In the genomic region with DNA sequence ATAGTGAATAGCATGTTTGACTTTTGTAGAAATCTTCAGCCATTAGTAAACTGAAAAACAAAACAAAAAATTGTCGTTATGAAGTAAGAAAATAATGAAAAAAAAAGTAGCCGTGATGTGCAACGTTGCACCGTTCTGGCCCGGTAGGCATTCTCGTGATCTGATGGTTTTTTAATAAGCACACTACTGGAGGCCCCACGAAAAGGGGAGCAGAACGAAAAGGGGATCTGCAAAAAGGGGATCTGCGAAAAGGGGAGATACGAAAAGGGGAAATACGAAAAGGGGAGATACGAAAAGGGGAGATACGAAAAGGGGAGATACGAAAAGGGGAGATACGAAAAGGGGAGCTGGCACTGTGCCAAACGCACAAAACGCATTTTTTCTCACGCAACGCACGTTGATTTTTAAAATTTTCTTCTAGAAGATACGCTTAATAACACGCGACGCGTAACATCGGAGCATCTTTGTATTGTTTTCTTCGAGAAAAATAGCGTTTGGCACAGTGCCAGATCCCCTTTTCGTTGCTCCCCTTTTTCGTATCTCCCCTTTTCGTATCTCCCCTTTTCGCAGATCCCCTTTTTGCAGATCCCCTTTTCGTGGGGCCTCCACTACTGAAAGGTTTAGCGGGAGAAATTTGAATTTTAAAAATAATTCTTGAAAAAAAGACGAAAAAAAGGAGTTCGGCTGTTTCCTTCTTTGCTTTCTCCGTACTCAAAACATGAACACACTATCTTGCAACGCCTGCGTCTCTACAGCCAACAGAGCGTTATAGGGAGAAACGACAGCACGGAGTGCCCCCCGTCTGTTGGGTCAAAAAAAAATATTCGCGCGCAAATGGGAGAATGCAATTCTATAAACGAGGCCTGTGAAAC, we compare ENCODE assay signal across 2 worm cellular contexts.
TF ChIP-seq lines count a peak whose summit lies in the region.

A gene (minus strand): TSS at position 57 of the 872 bp plus-strand sequence.

TF ChIP-seq in whole organism, L1 larva, 84 proteins besides CTCF, POLR2A, EP300 and RAD21 (continued from another document):
- peak; percentile 52 for TF ChIP-seq sox-4 (tag; optimal IDR thresholded peaks at IDR 0.05; lab: Kevin White, UChicago)
- TF ChIP-seq blmp-1 (tag; optimal IDR thresholded peaks at IDR 0.05; lab: Kevin White, UChicago), result peak; percentile 33
- peak; percentile 39 for TF ChIP-seq C16A3.4 (tag; optimal IDR thresholded peaks at IDR 0.05; lab: Kevin White, UChicago)
- TF ChIP-seq snu-23 (GFP tag; optimal IDR thresholded peaks at IDR 0.05; lab: Kevin White, UChicago), result peak; percentile 51
- peak; percentile 39 for TF ChIP-seq swsn-7 (tag; optimal IDR thresholded peaks at IDR 0.05; lab: Kevin White, UChicago)
- TF ChIP-seq nhr-71 (tag; optimal IDR thresholded peaks at IDR 0.05; lab: Kevin White, UChicago), result peak; percentile 77
- TF ChIP-seq nhr-85 (tag; lab: Kevin White, UChicago), result peak; percentile 77
- TF ChIP-seq grh-1 (GFP tag; IDR thresholded peaks at IDR 0.05; lab: Robert Waterston, UW), result peak; percentile 17; the same call in 1 of the 2 replicates
- TF ChIP-seq mdl-1 (tag; optimal IDR thresholded peaks at IDR 0.05; lab: Kevin White, UChicago), result peak in 1 of 2 experiments; percentile 6
- TF ChIP-seq ceh-63 (GFP tag; optimal IDR thresholded peaks at IDR 0.05; lab: Kevin White, UChicago), result peak; percentile 70
- peak; percentile 82 for TF ChIP-seq nhr-47 (tag; optimal IDR thresholded peaks at IDR 0.05; lab: Kevin White, UChicago)
- TF ChIP-seq lin-13 (GFP tag; optimal IDR thresholded peaks at IDR 0.05; lab: Kevin White, UChicago), result peak; percentile 10
- peak; percentile 46 for TF ChIP-seq skn-1 (tag; optimal IDR thresholded peaks at IDR 0.05; lab: Kevin White, UChicago)
- peak; percentile 67 for TF ChIP-seq tbx-2 (tag; optimal IDR thresholded peaks at IDR 0.05; lab: Kevin White, UChicago)
- peak in 1 of 3 experiments; percentile 43 for TF ChIP-seq ceh-82 (tag; optimal IDR thresholded peaks at IDR 0.05; lab: Kevin White, UChicago)
- TF ChIP-seq egl-13 (tag; optimal IDR thresholded peaks at IDR 0.05; lab: Kevin White, UChicago), result peak; percentile 76
- TF ChIP-seq unc-86 (tag; optimal IDR thresholded peaks at IDR 0.05; lab: Kevin White, UChicago), result peak; percentile 76
- peak; percentile 15 for TF ChIP-seq lin-15B (tag; optimal IDR thresholded peaks at IDR 0.05; lab: Kevin White, UChicago)
- TF ChIP-seq rnt-1 (tag; optimal IDR thresholded peaks at IDR 0.05; lab: Kevin White, UChicago), result peak; percentile 79
- TF ChIP-seq lin-14 (GFP tag; optimal IDR thresholded peaks at IDR 0.05; lab: Kevin White, UChicago), result peak; percentile 93
- peak; percentile 3 for TF ChIP-seq unc-130 (tag; optimal IDR thresholded peaks at IDR 0.05; lab: Kevin White, UChicago)
- TF ChIP-seq ceh-88 (GFP tag; IDR thresholded peaks at IDR 0.05; lab: Robert Waterston, UW), result peak; percentile 64
- TF ChIP-seq nhr-20 (tag; optimal IDR thresholded peaks at IDR 0.05; lab: Kevin White, UChicago), result peak; percentile 42
- TF ChIP-seq lin-35 (GFP tag; optimal IDR thresholded peaks at IDR 0.05; lab: Kevin White, UChicago), result peak; percentile 42 to 43
- TF ChIP-seq snpc-4 (tag; optimal IDR thresholded peaks at IDR 0.05; lab: Kevin White, UChicago), result peak; percentile 2
- TF ChIP-seq fkh-8 (tag; optimal IDR thresholded peaks at IDR 0.05; lab: Kevin White, UChicago), result peak; percentile 67
- peak; percentile 45 for TF ChIP-seq xbp-1 (tag; optimal IDR thresholded peaks at IDR 0.05; lab: Kevin White, UChicago)
- peak; percentile 23 to 68 for TF ChIP-seq efl-1 (optimal IDR thresholded peaks at IDR 0.05; lab: Kevin White, UChicago)
- peak; percentile 49 to 96 for TF ChIP-seq efl-1 (GFP tag; optimal IDR thresholded peaks at IDR 0.05 in 1 of 2; lab: Kevin White, UChicago)
- TF ChIP-seq nhr-19 (GFP tag; conservative IDR thresholded peaks at IDR 0.05; lab: Robert Waterston, UW), result peak; percentile 70
- TF ChIP-seq fos-1 (tag; optimal IDR thresholded peaks at IDR 0.05; lab: Kevin White, UChicago), result peak; percentile 3
- peak; percentile 67 for TF ChIP-seq lir-3 (tag; optimal IDR thresholded peaks at IDR 0.05; lab: Kevin White, UChicago; ENCODE audit: poor library complexity)

TF ChIP-seq in whole organism, young adult, 124 proteins besides CTCF, POLR2A, EP300 and RAD21 (continued from another document):
- TF ChIP-seq Y56A3A.18 (GFP tag; IDR thresholded peaks at IDR 0.05; lab: Robert Waterston, UW) (0 out of 2 replicates have a peak, but pooled peaks have one; percentile 26), cebp-1 (GFP tag; IDR thresholded peaks at IDR 0.05; lab: Robert Waterston, UW) (peak; percentile 60), cebp-1 (tag; optimal IDR thresholded peaks at IDR 0.05; lab: Kevin White, UChicago) (peak; percentile 61), Y79H2A.3 (GFP tag; conservative IDR thresholded peaks at IDR 0.05; lab: Robert Waterston, UW) (peak; percentile 51; the same call in 1 of the 2 replicates), madf-6 (GFP tag; IDR thresholded peaks at IDR 0.05; lab: Robert Waterston, UW) (peak; percentile 92), ceh-91 (GFP tag; IDR thresholded peaks at IDR 0.05; lab: Robert Waterston, UW) (peak; percentile 81), madf-3 (GFP tag; IDR thresholded peaks at IDR 0.05; lab: Robert Waterston, UW) (0 out of 2 replicates have a peak, but pooled peaks have one; percentile 26), C06A6.2 (GFP tag; conservative IDR thresholded peaks at IDR 0.05; lab: Robert Waterston, UW) (0 out of 2 replicates have a peak, but pooled peaks have one; percentile 46), tlf-1 (GFP tag; optimal IDR thresholded peaks at IDR 0.05; lab: Kevin White, UChicago) (peak; percentile 54), lin-26 (GFP tag; IDR thresholded peaks at IDR 0.05; lab: Robert Waterston, UW) (peak; percentile 82), egl-18 (GFP tag; IDR thresholded peaks at IDR 0.05; lab: Robert Waterston, UW) (peak; percentile 48; the same call in 1 of the 2 replicates), ceh-27 (GFP tag; optimal IDR thresholded peaks at IDR 0.05; lab: Kevin White, UChicago) (peak; percentile 55), ZK185.1 (tag; optimal IDR thresholded peaks at IDR 0.05; lab: Kevin White, UChicago; ENCODE audit: poor library complexity, severe bottlenecking) (peak; percentile 6), athp-1 (tag; optimal IDR thresholded peaks at IDR 0.05; lab: Kevin White, UChicago) (peak; percentile 18), C17E4.6 (GFP tag; IDR thresholded peaks at IDR 0.05; lab: Robert Waterston, UW) (peak; percentile 16; the same call in 1 of the 2 replicates), hmg-20 (GFP tag; IDR thresholded peaks at IDR 0.05; lab: Robert Waterston, UW) (peak; percentile 42; the same call in 1 of the 2 replicates), ztf-25 (GFP tag; IDR thresholded peaks at IDR 0.05; lab: Robert Waterston, UW) (peak; percentile 86; the same call in 1 of the 2 replicates), hrde-1 (tag; optimal IDR thresholded peaks at IDR 0.05; lab: Kevin White, UChicago; ENCODE audit: borderline replicate concordance) (peak; percentile 25), nhr-80 (tag; optimal IDR thresholded peaks at IDR 0.05; lab: Kevin White, UChicago) (peak; percentile 39), K12H6.12 (tag; optimal IDR thresholded peaks at IDR 0.05; lab: Kevin White, UChicago) (peak; percentile 55), egrh-3 (GFP tag; IDR thresholded peaks at IDR 0.05; lab: Robert Waterston, UW) (peak; percentile 80), hmg-1.2 (GFP tag; IDR thresholded peaks at IDR 0.05; lab: Robert Waterston, UW) (peak; percentile 94), aptf-2 (GFP tag; conservative IDR thresholded peaks at IDR 0.05; lab: Robert Waterston, UW) (peak; percentile 81), F33H1.4 (GFP tag; IDR thresholded peaks at IDR 0.05; lab: Robert Waterston, UW) (peak; percentile 63), B0336.3 (GFP tag; IDR thresholded peaks at IDR 0.05; lab: Robert Waterston, UW) (peak; percentile 78), egl-44 (GFP tag; IDR thresholded peaks at IDR 0.05; lab: Robert Waterston, UW) (peak; percentile 68; the same call in 1 of the 2 replicates), bed-2 (GFP tag; IDR thresholded peaks at IDR 0.05; lab: Robert Waterston, UW) (peak; percentile 86), ztf-18 (tag; optimal IDR thresholded peaks at IDR 0.05; lab: Kevin White, UChicago) (peak; percentile 67), ztf-6 (GFP tag; IDR thresholded peaks at IDR 0.05; lab: Robert Waterston, UW) (peak; percentile 75; the same call in 1 of the 2 replicates), K11D2.4 (GFP tag; IDR thresholded peaks at IDR 0.05; lab: Robert Waterston, UW) (peak; percentile 72), mcd-1 (GFP tag; IDR thresholded peaks at IDR 0.05; lab: Robert Waterston, UW) (peak; percentile 79)
